Worm (Caenorhabditis elegans) whole organism, late embryonic: ENCODE results near the gene F13E9.15.
A peak's percentile ranks its signal among the peaks of the same experiment; 100 is the strongest.

Source experiments
- K02D7.2 ChIP-seq: sonication (generic microtip); optimal IDR thresholded peaks from 2 replicates; lab custom pipeline; 2017; ENCODE audit warnings: mild to moderate bottlenecking, missing genetic modification characterization, missing compliant biosample characterization
- ama-1 ChIP-seq: fragments of 150-350 bp; optimal IDR thresholded peaks from 2 replicates; lab custom pipeline; 2014
- ceh-2 ChIP-seq: sonication (generic microtip); optimal IDR thresholded peaks from 2 replicates; lab custom pipeline; 2016; ENCODE audit warnings: missing genotype, missing genetic modification characterization, missing compliant biosample characterization
- ceh-48 ChIP-seq: sonication (generic microtip); optimal IDR thresholded peaks from 2 replicates; lab custom pipeline; 2016; ENCODE audit warnings: missing genetic modification characterization, inconsistent platforms, missing compliant biosample characterization
- ceh-6 ChIP-seq: fragments of 200-800 bp; sonication (Bioruptor generic); optimal IDR thresholded peaks from 2 replicates; lab custom pipeline; 2018; ENCODE audit warnings: mild to moderate bottlenecking, missing genetic modification characterization, missing compliant biosample characterization
- fax-1 ChIP-seq: sonication (generic microtip); optimal IDR thresholded peaks from 2 replicates; lab custom pipeline; 2016; ENCODE audit warnings: missing genotype, missing genetic modification characterization, missing compliant biosample characterization
- fkh-10 ChIP-seq: fragments of 150-350 bp; optimal IDR thresholded peaks from 2 replicates; lab custom pipeline; 2014; ENCODE audit warnings: missing biosample characterization, missing genetic modification reagents, missing genetic modification characterization
- hlh-30 ChIP-seq: sonication (generic microtip); optimal IDR thresholded peaks from 2 replicates; lab custom pipeline; 2017; ENCODE audit warnings: antibody characterized with exemption, missing genetic modification characterization, missing compliant biosample characterization; ENCODE audit not compliant: insufficient read depth
- nfya-1 ChIP-seq: sonication (generic microtip); optimal IDR thresholded peaks from 2 replicates; lab custom pipeline; 2017; ENCODE audit warnings: missing genetic modification characterization, mild to moderate bottlenecking, missing compliant biosample characterization, antibody characterized with exemption, moderate library complexity
- nhr-11 ChIP-seq: fragments of 150-350 bp; optimal IDR thresholded peaks from 2 replicates; lab custom pipeline; 2014; ENCODE audit warnings: missing biosample characterization, missing genetic modification characterization
- pqm-1 ChIP-seq: sonication (generic microtip); optimal IDR thresholded peaks from 2 replicates; lab custom pipeline; 2016; ENCODE audit warnings: missing genetic modification characterization, missing compliant biosample characterization

- TF ChIP-seq pqm-1: no peak
- TF ChIP-seq ceh-6 (GFP tag; lab: Kevin White, UChicago): no peak
- TF ChIP-seq ama-1 (lab: Kevin White, UChicago): no peak
- TF ChIP-seq nfya-1 (tag; lab: Kevin White, UChicago): no peak
- no peak for TF ChIP-seq fkh-10 (GFP tag; lab: Kevin White, UChicago)
- no peak for TF ChIP-seq K02D7.2 (tag; lab: Kevin White, UChicago)
- TF ChIP-seq fax-1: no peak
- TF ChIP-seq ceh-48: peak; percentile 5
- TF ChIP-seq hlh-30 (tag; lab: Kevin White, UChicago): no peak
- TF ChIP-seq nhr-11: no peak
- TF ChIP-seq ceh-2 (tag; lab: Kevin White, UChicago): no peak
These were observed 28.6 kb downstream of the F13E9.15 start, which contains the start of gene rbm-22 for ce11 chrIV:10861102-10861501.
